Fruit fly (Drosophila melanogaster) whole organism, embryonic: Measurements from ENCODE around the gene CG42554.

Source experiments
- Adf1 ChIP-seq: fragments of 200-800 bp; sonication (Bioruptor generic); IDR thresholded peaks from 2 replicates; pipeline ENCODE4 v1.3.6; 2022; ENCODE audit warnings: missing biosample characterization, missing genetic modification characterization
- B-H1 ChIP-seq: fragments of 200-800 bp; sonication (Bioruptor generic); IDR thresholded peaks from 3 replicates; pipeline ENCODE4 v1.3.6; 2022; ENCODE audit warnings: missing biosample characterization, missing genetic modification characterization
- Bdp1 ChIP-seq: fragments of 200-800 bp; sonication (Bioruptor generic); optimal IDR thresholded peaks from 3 replicates; lab custom pipeline; 2016; ENCODE audit warnings: missing biosample characterization, missing genetic modification characterization
- BtbVII ChIP-seq: fragments of 200-800 bp; sonication (Bioruptor generic); optimal IDR thresholded peaks from 3 replicates; lab custom pipeline; 2017; ENCODE audit warnings: missing biosample characterization, mild to moderate bottlenecking, missing genetic modification characterization
- CG12391 ChIP-seq: fragments of 200-800 bp; sonication (Bioruptor generic); optimal IDR thresholded peaks from 3 replicates; lab custom pipeline; 2018; ENCODE audit warnings: missing biosample characterization, mild to moderate bottlenecking, missing genetic modification characterization, moderate library complexity
- CG15479 ChIP-seq: fragments of 200-800 bp; sonication (Bioruptor generic); optimal IDR thresholded peaks from 3 replicates; lab custom pipeline; 2019; ENCODE audit warnings: missing biosample characterization, mild to moderate bottlenecking, missing genetic modification characterization, moderate library complexity
- CG16815 ChIP-seq: fragments of 200-800 bp; sonication (Bioruptor generic); optimal IDR thresholded peaks from 3 replicates; lab custom pipeline; 2017; ENCODE audit warnings: missing biosample characterization, mild to moderate bottlenecking, missing genetic modification characterization
- CG17328 ChIP-seq: fragments of 200-800 bp; sonication (Bioruptor generic); IDR thresholded peaks from 2 replicates; pipeline ENCODE4 v1.3.6; 2022; ENCODE audit warnings: missing biosample characterization, missing genetic modification characterization
- CG1792 ChIP-seq: fragments of 200-800 bp; sonication (Bioruptor generic); optimal IDR thresholded peaks from 2 replicates; lab custom pipeline; 2016; ENCODE audit warnings: missing biosample characterization, missing genetic modification characterization
- CG18476 ChIP-seq: fragments of 200-800 bp; sonication (Bioruptor generic); optimal IDR thresholded peaks from 2 replicates; lab custom pipeline; 2016; ENCODE audit warnings: missing biosample characterization, mild to moderate bottlenecking, missing genetic modification characterization
- CG2199 ChIP-seq: fragments of 200-800 bp; sonication (Bioruptor generic); IDR thresholded peaks from 3 replicates; pipeline ENCODE4 v1.3.6; 2022; ENCODE audit warnings: missing biosample characterization, missing genetic modification characterization
- CG2875 ChIP-seq: fragments of 200-800 bp; sonication (Bioruptor generic); optimal IDR thresholded peaks from 2 replicates; lab custom pipeline; 2017; ENCODE audit warnings: missing biosample characterization, mild to moderate bottlenecking, missing genetic modification characterization, missing genetic modification reagents
- CG31224 ChIP-seq: fragments of 200-800 bp; sonication (Bioruptor generic); IDR thresholded peaks from 2 replicates; pipeline ENCODE4 v1.3.6; 2022; ENCODE audit warnings: missing biosample characterization, missing genetic modification characterization
- CG43689 ChIP-seq: fragments of 200-800 bp; sonication (Bioruptor generic); IDR thresholded peaks from 2 replicates; pipeline ENCODE4 v1.3.6; 2022; ENCODE audit warnings: missing biosample characterization, missing genetic modification characterization
- CG4424 ChIP-seq: fragments of 200-800 bp; sonication (Bioruptor generic); optimal IDR thresholded peaks from 3 replicates; lab custom pipeline; 2016; ENCODE audit warnings: missing biosample characterization, missing genetic modification characterization
- CG4820 ChIP-seq: fragments of 200-800 bp; sonication (Bioruptor generic); optimal IDR thresholded peaks from 3 replicates; lab custom pipeline; 2016; ENCODE audit warnings: missing biosample characterization, missing genetic modification characterization
- CG6689 ChIP-seq: fragments of 200-800 bp; sonication (Bioruptor generic); IDR thresholded peaks from 2 replicates; pipeline ENCODE4 v1.3.6; 2022; ENCODE audit warnings: missing biosample characterization, missing genetic modification characterization
- CG7357 ChIP-seq: fragments of 200-800 bp; sonication (Bioruptor generic); IDR thresholded peaks from 3 replicates; pipeline ENCODE4 v1.3.6; 2022; ENCODE audit warnings: missing biosample characterization, missing genetic modification characterization
- CG7928 ChIP-seq: fragments of 200-800 bp; sonication (Bioruptor generic); optimal IDR thresholded peaks from 2 replicates; lab custom pipeline; 2017; ENCODE audit warnings: missing biosample characterization, mild to moderate bottlenecking, missing genetic modification characterization
- CG8281 ChIP-seq: fragments of 200-800 bp; sonication (Bioruptor generic); optimal IDR thresholded peaks from 2 replicates; lab custom pipeline; 2018; ENCODE audit warnings: missing biosample characterization, mild to moderate bottlenecking, missing genetic modification characterization, moderate library complexity
- CG9797 ChIP-seq: fragments of 200-800 bp; sonication (Bioruptor generic); optimal IDR thresholded peaks from 3 replicates; lab custom pipeline; 2018; ENCODE audit warnings: missing biosample characterization, mild to moderate bottlenecking, missing genetic modification characterization
- CG9876 ChIP-seq: fragments of 200-800 bp; sonication (Bioruptor generic); optimal IDR thresholded peaks from 2 replicates; lab custom pipeline; 2016; ENCODE audit warnings: missing biosample characterization, missing genetic modification characterization
- CG9932 ChIP-seq: fragments of 200-800 bp; sonication (Bioruptor generic); IDR thresholded peaks from 2 replicates; pipeline ENCODE4 v1.3.6; 2022; ENCODE audit warnings: missing biosample characterization, missing genetic modification characterization
- CkIIα-i1 ChIP-seq: fragments of 200-800 bp; sonication (Bioruptor generic); IDR thresholded peaks from 2 replicates; pipeline ENCODE4 v1.3.6; 2022; ENCODE audit warnings: missing biosample characterization, missing genetic modification characterization
- CoRest ChIP-seq: fragments of 200-800 bp; sonication (Bioruptor generic); optimal IDR thresholded peaks from 3 replicates; lab custom pipeline; 2018; ENCODE audit warnings: missing biosample characterization, mild to moderate bottlenecking, missing genetic modification characterization, moderate library complexity
- Drgx ChIP-seq: fragments of 200-800 bp; sonication (Bioruptor generic); IDR thresholded peaks from 2 replicates; pipeline ENCODE4 v1.3.6; 2022; ENCODE audit warnings: missing biosample characterization, missing genetic modification characterization
- Elba2 ChIP-seq: fragments of 200-800 bp; sonication (Bioruptor generic); optimal IDR thresholded peaks from 3 replicates; lab custom pipeline; 2016; ENCODE audit warnings: missing biosample characterization, missing genetic modification characterization
- Hand ChIP-seq: fragments of 200-800 bp; sonication (Bioruptor generic); optimal IDR thresholded peaks from 2 replicates; lab custom pipeline; 2017; ENCODE audit warnings: mild to moderate bottlenecking, missing biosample characterization, missing genetic modification reagents, missing genetic modification characterization
- Hmx ChIP-seq: fragments of 200-800 bp; sonication (Bioruptor generic); optimal IDR thresholded peaks from 2 replicates; lab custom pipeline; 2016; ENCODE audit warnings: missing biosample characterization, missing genetic modification characterization
- Med ChIP-seq: fragments of 200-800 bp; sonication (Bioruptor generic); peaks from one replicate; lab custom pipeline; 2016; ENCODE audit warnings: missing biosample characterization, missing genetic modification characterization, mild to moderate bottlenecking, inconsistent platforms, moderate library complexity
- NC2β ChIP-seq: fragments of 200-800 bp; sonication (Bioruptor generic); optimal IDR thresholded peaks from 2 replicates; lab custom pipeline; 2016; ENCODE audit warnings: missing biosample characterization, missing genetic modification characterization
- Pdp1 ChIP-seq, 2 experiments: fragments of 200-800 bp; sonication (Bioruptor generic); optimal IDR thresholded peaks; 3 replicates each; lab custom pipeline; 2016; ENCODE audit warnings: missing biosample characterization in 2 of 2, missing genetic modification characterization in 2 of 2, mild to moderate bottlenecking in 1 of 2, moderate library complexity in 1 of 2
- Spps ChIP-seq: fragments of 200-800 bp; sonication (Bioruptor generic); optimal IDR thresholded peaks from 2 replicates; lab custom pipeline; 2018; ENCODE audit warnings: missing biosample characterization, mild to moderate bottlenecking, missing genetic modification characterization
- aop ChIP-seq: fragments of 200-800 bp; sonication (Bioruptor generic); IDR thresholded peaks from 2 replicates; pipeline ENCODE4 v1.3.6; 2022; ENCODE audit warnings: missing biosample characterization, missing genetic modification characterization
- ato ChIP-seq: fragments of 200-800 bp; sonication (Bioruptor generic); IDR thresholded peaks from 2 replicates; pipeline ENCODE4 v1.3.6; 2022; ENCODE audit warnings: missing biosample characterization, missing genetic modification characterization; ENCODE audit not compliant: partially characterized antibody
- bbx ChIP-seq: fragments of 200-800 bp; sonication (Bioruptor generic); IDR thresholded peaks from 2 replicates; pipeline ENCODE4 v1.3.6; 2022; ENCODE audit warnings: missing biosample characterization, missing genetic modification characterization; ENCODE audit not compliant: partially characterized antibody
- bcd ChIP-seq: fragments of 200-800 bp; sonication (Bioruptor generic); optimal IDR thresholded peaks from 2 replicates; lab custom pipeline; 2017; ENCODE audit warnings: missing biosample characterization, mild to moderate bottlenecking, missing genetic modification characterization
- bsh ChIP-seq, 2 experiments: fragments of 200-800 bp; sonication (Bioruptor generic); optimal IDR thresholded peaks; 2 replicates each; lab custom pipeline; 2017 to 2018; ENCODE audit warnings: mild to moderate bottlenecking in 2 of 2, missing biosample characterization in 2 of 2, missing genetic modification characterization in 2 of 2, moderate library complexity in 1 of 2
- chm ChIP-seq: fragments of 200-800 bp; sonication (Bioruptor generic); IDR thresholded peaks from 2 replicates; pipeline ENCODE4 v1.3.6; 2022; ENCODE audit warnings: missing biosample characterization, missing genetic modification characterization
- esg ChIP-seq: fragments of 200-800 bp; sonication (Bioruptor generic); conservative IDR thresholded peaks from 2 replicates; pipeline ENCODE4 v1.3.6; 2022; ENCODE audit warnings: missing biosample characterization, missing genetic modification characterization
- fd3F ChIP-seq: fragments of 200-800 bp; sonication (Bioruptor generic); optimal IDR thresholded peaks from 2 replicates; lab custom pipeline; 2018; ENCODE audit warnings: missing biosample characterization, mild to moderate bottlenecking, missing genetic modification characterization, moderate library complexity
- fru ChIP-seq: fragments of >200 bp; optimal IDR thresholded peaks from 2 replicates; lab custom pipeline; 2017
- hth ChIP-seq: fragments of >200 bp; optimal IDR thresholded peaks from 2 replicates; lab custom pipeline; 2017; ENCODE audit warnings: inconsistent platforms
- ken ChIP-seq: fragments of 200-800 bp; sonication (Bioruptor generic); IDR thresholded peaks from 3 replicates; pipeline ENCODE4 v1.3.6; 2022; ENCODE audit warnings: missing biosample characterization, missing genetic modification characterization
- lilli ChIP-seq: fragments of 200-800 bp; sonication (Bioruptor generic); optimal IDR thresholded peaks from 3 replicates; lab custom pipeline; 2016; ENCODE audit warnings: missing biosample characterization, missing genetic modification characterization
- mirr ChIP-seq: fragments of 200-800 bp; sonication (Bioruptor generic); optimal IDR thresholded peaks from 3 replicates; lab custom pipeline; 2018; ENCODE audit warnings: missing biosample characterization, mild to moderate bottlenecking, missing genetic modification characterization
- phol ChIP-seq: fragments of 200-800 bp; sonication (Bioruptor generic); optimal IDR thresholded peaks from 3 replicates; lab custom pipeline; 2018; ENCODE audit warnings: missing biosample characterization, mild to moderate bottlenecking, missing genetic modification characterization, moderate library complexity
- sim ChIP-seq: fragments of 200-800 bp; sonication (Bioruptor generic); IDR thresholded peaks from 2 replicates; pipeline ENCODE4 v1.3.6; 2022; ENCODE audit warnings: missing biosample characterization, missing genetic modification characterization
- sna ChIP-seq: fragments of 200-800 bp; sonication (Bioruptor generic); IDR thresholded peaks from 2 replicates; pipeline ENCODE4 v1.3.6; 2022; ENCODE audit warnings: missing biosample characterization, missing genetic modification characterization; ENCODE audit not compliant: partially characterized antibody
- wek ChIP-seq: fragments of 200-800 bp; sonication (Bioruptor generic); optimal IDR thresholded peaks from 3 replicates; lab custom pipeline; 2018; ENCODE audit warnings: missing biosample characterization, mild to moderate bottlenecking, missing genetic modification characterization, moderate library complexity
- zfh2 ChIP-seq: fragments of 200-800 bp; sonication (Bioruptor generic); optimal IDR thresholded peaks from 2 replicates; lab custom pipeline; 2016; ENCODE audit warnings: missing biosample characterization, missing genetic modification characterization

CG42554 gene

DNA sequence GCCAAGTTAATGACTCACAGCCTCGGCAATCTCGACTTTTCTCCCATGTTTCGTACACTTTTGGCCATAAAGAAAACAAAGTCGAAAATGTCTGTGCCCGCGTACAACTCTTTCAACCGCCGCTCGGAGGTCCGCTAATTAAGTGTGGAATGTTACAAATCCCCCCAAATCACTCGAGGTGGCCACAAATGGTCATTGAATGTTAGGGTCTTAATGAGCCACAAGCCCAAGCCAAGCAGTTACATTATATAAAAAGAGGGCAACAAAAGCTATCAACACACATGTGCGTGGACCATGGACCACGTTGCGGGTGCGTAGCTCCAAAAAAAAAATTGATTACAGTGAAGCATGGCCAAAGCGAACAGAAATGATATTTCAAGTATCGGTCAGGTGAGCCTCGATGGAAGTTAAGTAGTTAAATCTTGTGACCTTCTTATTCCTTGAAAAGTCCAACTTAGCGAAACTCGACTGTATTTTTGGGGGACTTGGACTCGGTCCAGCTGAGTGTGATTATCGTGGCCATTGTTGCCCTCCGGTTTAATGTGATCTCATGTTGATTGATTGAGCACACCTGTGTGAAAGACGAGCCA, 16.1 kb upstream of the CG42554 start (continued):
- TF ChIP-seq bsh (GFP tag; optimal IDR thresholded peaks at IDR 0.05; lab: Kevin White, UChicago), result peak in 1 of 2 experiments; percentile 90
- TF ChIP-seq phol, result peak; percentile 80
- TF ChIP-seq CoRest, result peak; percentile 86
- TF ChIP-seq zfh2 (GFP tag; lab: Kevin White, UChicago), result peak; percentile 83
- TF ChIP-seq Pdp1 (GFP tag; optimal IDR thresholded peaks at IDR 0.05; lab: Kevin White, UChicago), result peak; percentile 86 to 90
- peak; percentile 83 for TF ChIP-seq sim (GFP tag; lab: Robert Waterston, UW)
- peak; percentile 82 for TF ChIP-seq CG4424 (GFP tag; lab: Kevin White, UChicago)
- peak; percentile 81 for TF ChIP-seq CG2875 (GFP tag; lab: Kevin White, UChicago)
- no peak for TF ChIP-seq CG15479 (GFP tag; lab: Kevin White, UChicago)
- TF ChIP-seq CG43689 (GFP tag; lab: Robert Waterston, UW), result peak; percentile 92
- peak; percentile 21 for TF ChIP-seq Hmx (GFP tag; lab: Kevin White, UChicago)
- TF ChIP-seq aop (GFP tag; lab: Robert Waterston, UW), result peak; percentile 90
- TF ChIP-seq bcd (GFP tag; lab: Kevin White, UChicago), result peak; percentile 86
- peak; percentile 80 for TF ChIP-seq fd3F (GFP tag; lab: Kevin White, UChicago)
- peak; percentile 96 for TF ChIP-seq chm (GFP tag; lab: Robert Waterston, UW)
- peak; percentile 54 for TF ChIP-seq Adf1
- TF ChIP-seq Drgx (GFP tag; lab: Robert Waterston, UW), result peak; percentile 70
- peak; percentile 78 for TF ChIP-seq wek
- TF ChIP-seq CG4820, result peak; percentile 86
- TF ChIP-seq CG7928 (GFP tag; lab: Kevin White, UChicago), result peak; percentile 56
- peak; percentile 83 for TF ChIP-seq CG31224 (GFP tag; lab: Robert Waterston, UW)
- TF ChIP-seq BtbVII, result peak; percentile 81
- peak; percentile 69 for TF ChIP-seq CG9876
- peak; percentile 97 for TF ChIP-seq CG17328 (GFP tag; lab: Robert Waterston, UW)
- TF ChIP-seq CG8281, result peak; percentile 71
- TF ChIP-seq CG2199 (GFP tag; lab: Robert Waterston, UW), result peak; percentile 94
- peak; percentile 90 for TF ChIP-seq CG6689 (GFP tag; lab: Robert Waterston, UW)
- no peak for TF ChIP-seq ato (GFP tag; lab: Robert Waterston, UW)
- TF ChIP-seq ken (GFP tag; lab: Robert Waterston, UW), result peak; percentile 97
- TF ChIP-seq fru, result no peak
- TF ChIP-seq esg (GFP tag; lab: Robert Waterston, UW), result peak; percentile 92
- TF ChIP-seq CG7357 (GFP tag; lab: Robert Waterston, UW), result peak; percentile 79
- TF ChIP-seq CG12391, result peak; percentile 84
- TF ChIP-seq CG1792 (GFP tag; lab: Kevin White, UChicago), result peak; percentile 82
- peak; percentile 62 for TF ChIP-seq Bdp1
- peak; percentile 92 for TF ChIP-seq B-H1 (GFP tag; lab: Robert Waterston, UW)
- peak; percentile 99 for TF ChIP-seq Med (GFP tag; lab: Kevin White, UChicago)
- peak; percentile 45 for TF ChIP-seq Spps (tag; lab: Kevin White, UChicago)
- TF ChIP-seq CG18476 (GFP tag; lab: Kevin White, UChicago), result peak; percentile 76
- TF ChIP-seq bbx (GFP tag; lab: Robert Waterston, UW), result no peak
- TF ChIP-seq Elba2 (GFP tag; lab: Kevin White, UChicago), result no peak
- TF ChIP-seq NC2β, result peak; percentile 74
- TF ChIP-seq hth (lab: Kevin White, UChicago), result no peak
- TF ChIP-seq mirr (GFP tag; lab: Kevin White, UChicago), result peak; percentile 78
- TF ChIP-seq CkIIα-i1 (GFP tag; lab: Robert Waterston, UW), result no peak
- no peak for TF ChIP-seq CG9797 (GFP tag; lab: Kevin White, UChicago)
- peak; percentile 88 for TF ChIP-seq lilli (GFP tag; lab: Kevin White, UChicago)
- peak; percentile 93 for TF ChIP-seq CG9932 (GFP tag; lab: Robert Waterston, UW)
- peak; percentile 61 for TF ChIP-seq CG16815
- peak; percentile 53 for TF ChIP-seq Hand (GFP tag; lab: Kevin White, UChicago)
- TF ChIP-seq sna (GFP tag; lab: Robert Waterston, UW), result no peak
